Worm (Caenorhabditis elegans) whole organism, young adult: ENCODE measurements around the gene Y62F5A.10.
A peak's percentile ranks its signal among the peaks of the same experiment; 100 is the strongest.

Experiments
- B0035.1 ChIP-seq: sonication (generic microtip); optimal IDR thresholded peaks from 2 replicates; lab custom pipeline; 2016; ENCODE audit warnings: missing genetic modification characterization, mild to moderate bottlenecking, missing compliant biosample characterization, missing genotype, missing genetic modification reagents
- B0336.3 ChIP-seq: fragments of 200-800 bp; sonication (Bioruptor generic); IDR thresholded peaks from 2 replicates; pipeline ENCODE4 v1.3.6; 2022; ENCODE audit warnings: missing genetic modification characterization, missing compliant biosample characterization
- C06A6.2 ChIP-seq: fragments of 200-800 bp; sonication (Bioruptor generic); conservative IDR thresholded peaks from 2 replicates; pipeline ENCODE4 v1.3.6; 2022; ENCODE audit warnings: missing genetic modification characterization, missing compliant biosample characterization
- F10E7.11 ChIP-seq: sonication (generic microtip); optimal IDR thresholded peaks from 2 replicates; lab custom pipeline; 2017; ENCODE audit warnings: mild to moderate bottlenecking, missing genetic modification characterization, moderate library complexity, missing compliant biosample characterization
- F33H1.4 ChIP-seq: fragments of 200-800 bp; sonication (Bioruptor generic); IDR thresholded peaks from 2 replicates; pipeline ENCODE4 v1.3.6; 2022; ENCODE audit warnings: missing genetic modification reagents, missing genetic modification characterization, missing compliant biosample characterization
- F37B4.10 ChIP-seq: fragments of 200-800 bp; sonication (Bioruptor generic); IDR thresholded peaks from 2 replicates; pipeline ENCODE4 v1.3.6; 2022; ENCODE audit warnings: missing genetic modification characterization, missing compliant biosample characterization
- F39B2.1 ChIP-seq: fragments of 200-800 bp; sonication (Bioruptor generic); IDR thresholded peaks from 2 replicates; pipeline ENCODE4 v1.3.6; 2022; ENCODE audit warnings: missing genetic modification reagents, missing genetic modification characterization, missing compliant biosample characterization
- F49E8.2 ChIP-seq: sonication (generic microtip); optimal IDR thresholded peaks from 3 replicates; lab custom pipeline; 2017; ENCODE audit warnings: missing genetic modification characterization, mild to moderate bottlenecking, missing compliant biosample characterization, antibody characterized with exemption, moderate library complexity; ENCODE audit not compliant: insufficient read depth
- K11D2.4 ChIP-seq: fragments of 200-800 bp; sonication (Bioruptor generic); IDR thresholded peaks from 2 replicates; pipeline ENCODE4 v1.3.6; 2022; ENCODE audit warnings: missing genetic modification reagents, missing genetic modification characterization, missing compliant biosample characterization
- T26A5.8 ChIP-seq: sonication (generic microtip); optimal IDR thresholded peaks from 2 replicates; lab custom pipeline; 2016; ENCODE audit warnings: missing genetic modification characterization, missing compliant biosample characterization
- Y53F4B.3 ChIP-seq: fragments of 200-800 bp; sonication (Bioruptor generic); IDR thresholded peaks from 2 replicates; pipeline ENCODE4 v1.3.6; 2022; ENCODE audit warnings: missing genetic modification reagents, missing genetic modification characterization, missing compliant biosample characterization
- Y53G8AR.9 ChIP-seq: fragments of 200-800 bp; sonication (Bioruptor generic); conservative IDR thresholded peaks from 2 replicates; pipeline ENCODE4 v1.3.6; 2022; ENCODE audit warnings: missing genetic modification reagents, missing genetic modification characterization, missing compliant biosample characterization
- ZK185.1 ChIP-seq: sonication (generic microtip); optimal IDR thresholded peaks from 2 replicates; lab custom pipeline; 2016; ENCODE audit warnings: mild to moderate bottlenecking, missing genetic modification characterization, missing compliant biosample characterization; ENCODE audit not compliant: poor library complexity, severe bottlenecking
- attf-3 ChIP-seq: fragments of 200-800 bp; sonication (Bioruptor generic); conservative IDR thresholded peaks from 2 replicates; pipeline ENCODE4 v1.3.6; 2022; ENCODE audit warnings: missing genetic modification reagents, missing genetic modification characterization, missing compliant biosample characterization
- bed-1 ChIP-seq: fragments of 200-800 bp; sonication (Bioruptor generic); IDR thresholded peaks from 2 replicates; pipeline ENCODE4 v1.3.6; 2022; ENCODE audit warnings: missing genetic modification reagents, missing genetic modification characterization, missing compliant biosample characterization
- bed-2 ChIP-seq: fragments of 200-800 bp; sonication (Bioruptor generic); IDR thresholded peaks from 2 replicates; pipeline ENCODE4 v1.3.6; 2022; ENCODE audit warnings: missing genetic modification reagents, missing genetic modification characterization, missing compliant biosample characterization
- ceh-100 ChIP-seq: fragments of 200-800 bp; sonication (Bioruptor generic); IDR thresholded peaks from 2 replicates; pipeline ENCODE4 v1.3.6; 2022; ENCODE audit warnings: missing genetic modification reagents, missing genetic modification characterization, missing compliant biosample characterization
- ceh-27 ChIP-seq: fragments of 200-800 bp; sonication (Bioruptor generic); optimal IDR thresholded peaks from 2 replicates; lab custom pipeline; 2018; ENCODE audit warnings: mild to moderate bottlenecking, missing genetic modification characterization, moderate library complexity, missing compliant biosample characterization
- dox-1 ChIP-seq: fragments of 200-800 bp; sonication (Bioruptor generic); IDR thresholded peaks from 2 replicates; pipeline ENCODE4 v1.3.6; 2022; ENCODE audit warnings: missing genetic modification reagents, missing genetic modification characterization, missing compliant biosample characterization
- egl-18 ChIP-seq: fragments of 200-800 bp; sonication (Bioruptor generic); IDR thresholded peaks from 2 replicates; pipeline ENCODE4 v1.3.6; 2022; ENCODE audit warnings: missing genetic modification reagents, missing genetic modification characterization, missing compliant biosample characterization
- egl-44 ChIP-seq: fragments of 200-800 bp; sonication (Bioruptor generic); IDR thresholded peaks from 2 replicates; pipeline ENCODE4 v1.3.6; 2022; ENCODE audit warnings: missing genetic modification reagents, missing genetic modification characterization, missing compliant biosample characterization
- ets-4 ChIP-seq: fragments of 200-800 bp; sonication (Bioruptor generic); optimal IDR thresholded peaks from 2 replicates; lab custom pipeline; 2018; ENCODE audit warnings: mild to moderate bottlenecking, missing genetic modification characterization, missing compliant biosample characterization
- him-1 ChIP-seq: sonication (generic microtip); optimal IDR thresholded peaks from 2 replicates; lab custom pipeline; 2016; ENCODE audit warnings: missing genotype, missing genetic modification reagents, missing genetic modification characterization, missing compliant biosample characterization
- hlh-26 ChIP-seq: fragments of 200-800 bp; sonication (Bioruptor generic); conservative IDR thresholded peaks from 2 replicates; pipeline ENCODE4 v1.3.6; 2022; ENCODE audit warnings: missing genetic modification reagents, missing genetic modification characterization, missing compliant biosample characterization
- hmg-1.2 ChIP-seq: fragments of 200-800 bp; sonication (Bioruptor generic); IDR thresholded peaks from 2 replicates; pipeline ENCODE4 v1.3.6; 2022; ENCODE audit warnings: missing genetic modification reagents, missing genetic modification characterization, missing compliant biosample characterization
- hmg-20 ChIP-seq: fragments of 200-800 bp; sonication (Bioruptor generic); IDR thresholded peaks from 2 replicates; pipeline ENCODE4 v1.3.6; 2022; ENCODE audit warnings: missing genetic modification reagents, missing genetic modification characterization, missing compliant biosample characterization
- hsf-1 ChIP-seq: fragments of 200-800 bp; sonication (Bioruptor generic); IDR thresholded peaks from 2 replicates; pipeline ENCODE4 v1.3.6; 2022; ENCODE audit warnings: missing genetic modification reagents, missing genetic modification characterization, missing compliant biosample characterization
- lag-1 ChIP-seq: fragments of 200-800 bp; sonication (Bioruptor generic); IDR thresholded peaks from 2 replicates; pipeline ENCODE4 v1.3.6; 2022; ENCODE audit warnings: missing genetic modification reagents, missing genetic modification characterization, missing compliant biosample characterization
- let-526 ChIP-seq: fragments of 200-800 bp; sonication (Bioruptor generic); IDR thresholded peaks from 2 replicates; pipeline ENCODE4 v1.3.6; 2022; ENCODE audit warnings: missing genetic modification reagents, missing genetic modification characterization, missing compliant biosample characterization
- lin-26 ChIP-seq: fragments of 200-800 bp; sonication (Bioruptor generic); IDR thresholded peaks from 2 replicates; pipeline ENCODE4 v1.3.6; 2022; ENCODE audit warnings: missing genetic modification reagents, missing genetic modification characterization, missing compliant biosample characterization
- lin-40 ChIP-seq: sonication (generic microtip); optimal IDR thresholded peaks from 2 replicates; lab custom pipeline; 2016; ENCODE audit warnings: missing genetic modification characterization, mild to moderate bottlenecking, missing compliant biosample characterization, missing genotype, missing genetic modification reagents
- lin-54 ChIP-seq: fragments of 200-800 bp; sonication (Bioruptor generic); optimal IDR thresholded peaks from 2 replicates; lab custom pipeline; 2018; ENCODE audit warnings: mild to moderate bottlenecking, missing genetic modification characterization, missing compliant biosample characterization
- madf-3 ChIP-seq: fragments of 200-800 bp; sonication (Bioruptor generic); IDR thresholded peaks from 2 replicates; pipeline ENCODE4 v1.3.6; 2022; ENCODE audit warnings: missing genetic modification reagents, missing genetic modification characterization, missing compliant biosample characterization
- mes-4 ChIP-seq: sonication (generic microtip); optimal IDR thresholded peaks from 2 replicates; lab custom pipeline; 2016; ENCODE audit warnings: missing genotype, missing genetic modification characterization, missing compliant biosample characterization
- mxl-1 ChIP-seq: sonication (generic microtip); optimal IDR thresholded peaks from 2 replicates; lab custom pipeline; 2016; ENCODE audit warnings: missing genetic modification characterization, missing compliant biosample characterization
- nfya-1 ChIP-seq: sonication (generic microtip); optimal IDR thresholded peaks from 2 replicates; lab custom pipeline; 2017; ENCODE audit warnings: antibody characterized with exemption, missing compliant biosample characterization, missing genetic modification characterization, borderline replicate concordance; ENCODE audit not compliant: insufficient read depth
- nfyb-1 ChIP-seq: fragments of 200-800 bp; sonication (Bioruptor generic); IDR thresholded peaks from 2 replicates; pipeline ENCODE4 v1.3.6; 2022; ENCODE audit warnings: missing genetic modification reagents, missing genetic modification characterization, missing compliant biosample characterization
- rec-8 ChIP-seq, 2 experiments: sonication (generic microtip); optimal IDR thresholded peaks; 2 replicates each; lab custom pipeline; 2016; ENCODE audit warnings: mild to moderate bottlenecking in 2 of 2, missing genetic modification characterization in 2 of 2, missing genetic modification reagents in 2 of 2, missing genotype in 2 of 2, missing biosample characterization in 1 of 2, missing compliant biosample characterization in 1 of 2, moderate library complexity in 1 of 2
- snpc-1.1 ChIP-seq: sonication (generic microtip); optimal IDR thresholded peaks from 2 replicates; lab custom pipeline; 2017; ENCODE audit warnings: missing genetic modification characterization, mild to moderate bottlenecking, missing compliant biosample characterization, antibody characterized with exemption, moderate library complexity, missing genotype, missing genetic modification reagents; ENCODE audit not compliant: insufficient read depth
- snpc-4 ChIP-seq, 5 experiments: fragments of 150-350 bp in 1 of 5; sonication (generic microtip) in 4 of 5; optimal IDR thresholded peaks; 2 replicates each; lab custom pipeline; 2014 to 2018; ENCODE audit warnings: missing genetic modification characterization in 5 of 5, missing biosample characterization in 3 of 5, antibody characterized with exemption in 2 of 5, mild to moderate bottlenecking in 2 of 5, missing compliant biosample characterization in 2 of 5, missing genotype in 2 of 5, moderate library complexity in 2 of 5, missing genetic modification reagents in 1 of 5
- tbp1 ChIP-seq: fragments of 200-800 bp; sonication (Bioruptor generic); optimal IDR thresholded peaks from 2 replicates; lab custom pipeline; 2018; ENCODE audit warnings: mild to moderate bottlenecking, missing genetic modification characterization, missing compliant biosample characterization
- xnd-1 ChIP-seq: sonication (generic microtip); optimal IDR thresholded peaks from 2 replicates; lab custom pipeline; 2016; ENCODE audit warnings: missing genotype, missing genetic modification reagents, missing genetic modification characterization, missing compliant biosample characterization
- zfh-2 ChIP-seq: fragments of 200-800 bp; sonication (Bioruptor generic); conservative IDR thresholded peaks from 2 replicates; pipeline ENCODE4 v1.3.6; 2022; ENCODE audit warnings: missing genetic modification reagents, missing genetic modification characterization, missing compliant biosample characterization
- ztf-3 ChIP-seq: fragments of 200-800 bp; sonication (Bioruptor generic); optimal IDR thresholded peaks from 2 replicates; lab custom pipeline; 2018; ENCODE audit warnings: mild to moderate bottlenecking, missing genetic modification characterization, missing compliant biosample characterization

Y62F5A.10 gene

ce11 chrII:11545952-11546325, 24.5 kb downstream of the Y62F5A.10 start:
- TF ChIP-seq lin-26 (0 out of 2 replicates have a peak, but pooled peaks have one; percentile 12), lin-54 (GFP tag; lab: Kevin White, UChicago) (peak; percentile 1), nfyb-1 (GFP tag; lab: Robert Waterston, UW) (peak; percentile 38; the same call in 1 of the 2 replicates), tbp1 (GFP tag; lab: Kevin White, UChicago) (no peak), zfh-2 (GFP tag; lab: Robert Waterston, UW) (peak; percentile 64), hlh-26 (GFP tag; lab: Robert Waterston, UW) (no peak)

- TF ChIP-seq ceh-100 (peak; percentile 49), mxl-1 (tag; lab: Kevin White, UChicago) (peak; percentile 53), madf-3 (GFP tag; lab: Robert Waterston, UW) (0 out of 2 replicates have a peak, but pooled peaks have one; percentile 32), F33H1.4 (GFP tag; lab: Robert Waterston, UW) (peak; percentile 40; the same call in 1 of the 2 replicates), ztf-3 (peak; percentile 2), B0336.3 (GFP tag; lab: Robert Waterston, UW) (peak; percentile 91), egl-18 (GFP tag; lab: Robert Waterston, UW) (no peak), xnd-1 (tag; lab: Kevin White, UChicago) (no peak), mes-4 (tag; lab: Kevin White, UChicago) (no peak), zfh-2 (GFP tag; lab: Robert Waterston, UW) (0 out of 2 replicates have a peak, but pooled peaks have one; percentile 9), attf-3 (GFP tag; lab: Robert Waterston, UW) (0 out of 2 replicates have a peak, but pooled peaks have one; percentile 35), F39B2.1 (GFP tag; lab: Robert Waterston, UW) (no peak), ZK185.1 (tag; lab: Kevin White, UChicago) (peak; percentile 44), hmg-20 (peak; percentile 65), ets-4 (GFP tag; lab: Kevin White, UChicago) (peak; percentile 96), K11D2.4 (GFP tag; lab: Robert Waterston, UW) (peak; percentile 60; the same call in 1 of the 2 replicates), hsf-1 (GFP tag; lab: Robert Waterston, UW) (peak; percentile 74), lin-40 (tag; lab: Kevin White, UChicago) (peak; percentile 21), egl-44 (no peak), bed-1 (GFP tag; lab: Robert Waterston, UW) (0 out of 2 replicates have a peak, but pooled peaks have one; percentile 39), Y53G8AR.9 (GFP tag; lab: Robert Waterston, UW) (peak; percentile 88), C06A6.2 (0 out of 2 replicates have a peak, but pooled peaks have one; percentile 51), hmg-1.2 (GFP tag; lab: Robert Waterston, UW) (peak; percentile 33; the same call in 1 of the 2 replicates), rec-8 (tag; optimal IDR thresholded peaks at IDR 0.05; lab: Kevin White, UChicago) (no peak), snpc-4 (GFP tag; optimal IDR thresholded peaks at IDR 0.05; lab: Kevin White, UChicago) (no peak), snpc-4 (tag; optimal IDR thresholded peaks at IDR 0.05; lab: Kevin White, UChicago) (peak in 3 of 4 experiments; percentile 25 to 64 (median 51)), ceh-27 (peak; percentile 42), T26A5.8 (tag; lab: Kevin White, UChicago) (no peak), Y53F4B.3 (GFP tag; lab: Robert Waterston, UW) (no peak), F10E7.11 (tag; lab: Kevin White, UChicago) (peak; percentile 39), bed-2 (GFP tag; lab: Robert Waterston, UW) (no peak), snpc-1.1 (tag; lab: Kevin White, UChicago) (no peak), let-526 (GFP tag; lab: Robert Waterston, UW) (0 out of 2 replicates have a peak, but pooled peaks have one; percentile 17), dox-1 (GFP tag; lab: Robert Waterston, UW) (peak; percentile 61; the same call in 1 of the 2 replicates), lag-1 (GFP tag; lab: Robert Waterston, UW) (no peak), him-1 (tag; lab: Kevin White, UChicago) (no peak), nfya-1 (no peak), F49E8.2 (tag; lab: Kevin White, UChicago) (peak; percentile 52), F37B4.10 (GFP tag; lab: Robert Waterston, UW) (no peak), lin-54 (GFP tag; lab: Kevin White, UChicago) (peak; percentile 76), B0035.1 (tag; lab: Kevin White, UChicago) (peak; percentile 62)
Measured at ce11 chrII:11547254-11547687, 25.9 kb downstream of the Y62F5A.10 start, which contains the start of gene F54D5.7. Gene F54D5.7 (plus strand): TSS chrII:11547517.
